Worm (Caenorhabditis elegans): Measurements from ENCODE around the gene npr-34.

DNA sequence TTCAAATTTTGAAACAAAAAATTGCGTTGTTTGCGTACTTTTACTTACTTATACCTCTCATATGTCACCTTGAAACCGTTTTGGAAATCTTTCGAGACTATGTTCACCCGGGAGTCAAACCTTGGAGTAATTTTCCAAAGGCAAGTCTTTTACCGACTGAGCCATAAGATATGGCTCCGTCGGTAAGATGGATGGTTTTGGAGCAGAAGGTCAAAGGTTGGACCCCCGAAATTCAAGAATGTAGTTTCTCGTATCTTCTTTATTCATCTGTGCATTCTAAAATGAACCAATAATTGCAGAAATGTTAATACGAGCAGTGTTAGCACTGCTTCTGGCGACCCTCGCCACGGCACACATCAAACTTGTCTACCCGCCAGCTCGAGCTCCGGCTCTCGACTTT, 33.8 kb downstream of the npr-34 start, which contains the start of gene C09F9.2:
- TF ChIP-seq jun-1 (tag; optimal IDR thresholded peaks at IDR 0.05) (no peak), zag-1 (tag; optimal IDR thresholded peaks at IDR 0.05) (no peak), ZK546.5 (tag; optimal IDR thresholded peaks at IDR 0.05) (no peak), nhr-11 (tag; optimal IDR thresholded peaks at IDR 0.05) (no peak), unc-39 (tag; optimal IDR thresholded peaks at IDR 0.05) (no peak), aly-2 (tag; optimal IDR thresholded peaks at IDR 0.05) (no peak), ztf-11 (tag; optimal IDR thresholded peaks at IDR 0.05) (no peak), ama-1 (optimal IDR thresholded peaks at IDR 0.05) (no peak), fkh-10 (GFP tag; optimal IDR thresholded peaks at IDR 0.05) (no peak), nhr-237 (tag; optimal IDR thresholded peaks at IDR 0.05) (no peak), nhr-77 (tag; optimal IDR thresholded peaks at IDR 0.05) (no peak), lin-39 (tag; optimal IDR thresholded peaks at IDR 0.05) (no peak)

Measured in whole organism, L3 larva.